Worm (Caenorhabditis elegans) whole organism, mixed stage, embryonic: ENCODE results near the gene Y82E9BL.3.

ENCODE experiments used
- ceh-39 ChIP-seq: fragments of 150-350 bp; optimal IDR thresholded peaks from 2 replicates; lab custom pipeline; 2014; ENCODE audit warnings: missing biosample characterization, missing genetic modification characterization
- elt-3 ChIP-seq: fragments of 150-350 bp; optimal IDR thresholded peaks from 2 replicates; lab custom pipeline; 2014; ENCODE audit warnings: missing biosample characterization, missing genetic modification characterization
- ham-2 ChIP-seq: fragments of 200-800 bp; sonication (Bioruptor generic); optimal IDR thresholded peaks from 2 replicates; lab custom pipeline; 2018; ENCODE audit warnings: mild to moderate bottlenecking, missing genetic modification characterization, missing compliant biosample characterization
- unc-120 ChIP-seq: sonication (generic microtip); optimal IDR thresholded peaks from 2 replicates; lab custom pipeline; 2017; ENCODE audit warnings: missing genetic modification characterization, missing compliant biosample characterization; ENCODE audit not compliant: poor library complexity, severe bottlenecking

DNA sequence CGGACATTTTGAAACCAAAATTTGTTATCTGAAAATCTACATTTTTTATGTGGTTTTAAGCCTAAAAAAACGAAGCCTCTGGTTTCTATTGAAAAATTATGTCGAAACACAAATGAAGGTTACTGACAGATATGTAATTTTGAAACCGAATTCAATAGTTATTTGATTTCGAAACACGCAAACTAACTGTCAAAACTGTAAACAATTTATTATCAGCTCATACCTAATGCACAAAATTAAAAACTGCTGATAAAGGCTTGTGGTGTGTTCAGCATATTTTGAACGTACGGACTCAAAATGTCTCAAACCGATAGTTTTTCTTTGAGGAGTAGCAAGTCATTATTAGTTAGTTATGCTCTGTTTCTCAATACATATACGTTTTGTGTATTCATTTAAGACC lies 8.2 kb downstream of the Y82E9BL.3 start, which contains the start of gene fbxa-26:
- TF ChIP-seq elt-3 (tag; lab: Kevin White, UChicago): no peak
- TF ChIP-seq ham-2 (GFP tag; lab: Kevin White, UChicago): no peak
- TF ChIP-seq ceh-39: no peak
- TF ChIP-seq unc-120 (tag; lab: Kevin White, UChicago): no peak
